Worm (Caenorhabditis elegans) whole organism, midembryonic: ENCODE data around the gene str-207.

Experiments used
- T22C8.4 ChIP-seq: fragments of 200-800 bp; sonication (Bioruptor generic); IDR thresholded peaks from 2 replicates; pipeline ENCODE4 v1.3.6; 2022; ENCODE audit warnings: missing genetic modification characterization, missing compliant biosample characterization
- flt-1 ChIP-seq: fragments of 200-800 bp; sonication (Bioruptor generic); IDR thresholded peaks from 2 replicates; pipeline ENCODE4 v1.3.6; 2022; ENCODE audit warnings: missing genetic modification characterization, missing compliant biosample characterization
- med-1 ChIP-seq: sonication (generic microtip); optimal IDR thresholded peaks from 2 replicates; lab custom pipeline; 2017; ENCODE audit warnings: missing genetic modification characterization, mild to moderate bottlenecking, missing compliant biosample characterization, antibody characterized with exemption, missing genetic modification reagents; ENCODE audit not compliant: insufficient read depth
- ref-1 ChIP-seq: fragments of 200-800 bp; sonication (Bioruptor generic); conservative IDR thresholded peaks from 2 replicates; pipeline ENCODE4 v1.3.6; 2022; ENCODE audit warnings: missing genetic modification reagents, missing genetic modification characterization, missing compliant biosample characterization
- ztf-23 ChIP-seq: fragments of 200-800 bp; sonication (Bioruptor generic); IDR thresholded peaks from 2 replicates; pipeline ENCODE4 v1.3.6; 2022; ENCODE audit warnings: missing genetic modification reagents, missing genetic modification characterization, missing compliant biosample characterization
- ztf-29 ChIP-seq: fragments of 200-800 bp; sonication (Bioruptor generic); IDR thresholded peaks from 2 replicates; pipeline ENCODE4 v1.3.6; 2022; ENCODE audit warnings: missing genetic modification reagents, missing genetic modification characterization, missing compliant biosample characterization

DNA sequence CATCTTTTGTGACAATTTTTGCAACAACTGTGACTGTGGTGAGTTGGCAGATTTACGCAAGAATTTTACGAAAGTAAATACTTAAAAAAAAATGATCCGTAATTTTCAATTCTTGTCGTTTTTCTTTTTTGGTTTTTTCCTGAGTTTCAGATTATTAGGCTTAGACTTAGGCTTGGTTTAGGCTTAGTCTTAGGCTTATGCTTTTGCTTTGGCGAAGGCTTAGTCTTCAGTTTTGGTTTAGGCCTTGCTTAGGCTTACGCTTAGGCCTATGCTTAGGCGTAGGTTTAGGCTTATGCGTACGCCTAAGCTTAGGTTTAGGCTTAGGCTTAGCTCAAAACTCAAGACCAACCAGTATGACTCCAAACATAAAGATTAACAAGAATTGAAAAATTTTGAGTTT, 6.1 kb downstream of the str-207 start:
- TF ChIP-seq T22C8.4 = no peak
- no peak for TF ChIP-seq ztf-29 (GFP tag; lab: Robert Waterston, UW)
- no peak for TF ChIP-seq flt-1
- no peak for TF ChIP-seq ztf-23
- TF ChIP-seq med-1 (GFP tag; lab: Kevin White, UChicago) = no peak
- no peak for TF ChIP-seq ref-1 (GFP tag; lab: Robert Waterston, UW)
